Worm (Caenorhabditis elegans) whole organism, L1 larva: ENCODE results near the gene srz-29.
A peak's percentile ranks its signal among the peaks of the same experiment; 100 is the strongest.

Source experiments
- aly-2 ChIP-seq: fragments of 150-350 bp; optimal IDR thresholded peaks from 2 replicates; lab custom pipeline; 2014; ENCODE audit warnings: missing biosample characterization, missing genetic modification characterization
- ama-1 ChIP-seq: fragments of 150-350 bp; optimal IDR thresholded peaks from 2 replicates; lab custom pipeline; 2014
- fkh-10 ChIP-seq: sonication (generic microtip); optimal IDR thresholded peaks from 2 replicates; lab custom pipeline; 2017; ENCODE audit warnings: missing biosample characterization, missing genetic modification reagents, missing genetic modification characterization
- fkh-8 ChIP-seq: sonication (generic microtip); optimal IDR thresholded peaks from 2 replicates; lab custom pipeline; 2016; ENCODE audit warnings: mild to moderate bottlenecking, missing genetic modification characterization, missing compliant biosample characterization
- fos-1 ChIP-seq: fragments of 150-350 bp; optimal IDR thresholded peaks from 2 replicates; lab custom pipeline; 2014; ENCODE audit warnings: missing biosample characterization, missing genetic modification characterization
- lsy-2 ChIP-seq, 2 experiments: fragments of 150-350 bp; optimal IDR thresholded peaks; 2 replicates each; lab custom pipeline; 2014; ENCODE audit warnings: missing biosample characterization in 2 of 2, missing genetic modification characterization in 2 of 2
- nhr-11 ChIP-seq: fragments of 150-350 bp; optimal IDR thresholded peaks from 2 replicates; lab custom pipeline; 2014; ENCODE audit warnings: missing biosample characterization, missing genetic modification characterization
- nhr-237 ChIP-seq: fragments of 150-350 bp; optimal IDR thresholded peaks from 2 replicates; lab custom pipeline; 2014; ENCODE audit warnings: missing biosample characterization, missing genetic modification characterization
- nhr-71 ChIP-seq: sonication (generic microtip); optimal IDR thresholded peaks from 2 replicates; lab custom pipeline; 2016; ENCODE audit warnings: mild to moderate bottlenecking, missing genetic modification characterization, moderate library complexity, missing compliant biosample characterization
- nhr-76 ChIP-seq: sonication (generic microtip); optimal IDR thresholded peaks from 2 replicates; lab custom pipeline; 2017; ENCODE audit warnings: missing biosample characterization, missing genetic modification characterization
- nhr-85 ChIP-seq: sonication (generic microtip); peaks from one replicate; lab custom pipeline; 2016; ENCODE audit warnings: missing genetic modification characterization, inconsistent platforms, missing compliant biosample characterization
- rnt-1 ChIP-seq: sonication (generic microtip); optimal IDR thresholded peaks from 2 replicates; lab custom pipeline; 2016; ENCODE audit warnings: mild to moderate bottlenecking, missing genetic modification characterization, moderate library complexity, missing compliant biosample characterization
- tbx-2 ChIP-seq: sonication (generic microtip); optimal IDR thresholded peaks from 2 replicates; lab custom pipeline; 2016; ENCODE audit warnings: missing genetic modification characterization, missing compliant biosample characterization
- unc-86 ChIP-seq: sonication (generic microtip); optimal IDR thresholded peaks from 2 replicates; lab custom pipeline; 2016; ENCODE audit warnings: missing genetic modification characterization, missing compliant biosample characterization

DNA sequence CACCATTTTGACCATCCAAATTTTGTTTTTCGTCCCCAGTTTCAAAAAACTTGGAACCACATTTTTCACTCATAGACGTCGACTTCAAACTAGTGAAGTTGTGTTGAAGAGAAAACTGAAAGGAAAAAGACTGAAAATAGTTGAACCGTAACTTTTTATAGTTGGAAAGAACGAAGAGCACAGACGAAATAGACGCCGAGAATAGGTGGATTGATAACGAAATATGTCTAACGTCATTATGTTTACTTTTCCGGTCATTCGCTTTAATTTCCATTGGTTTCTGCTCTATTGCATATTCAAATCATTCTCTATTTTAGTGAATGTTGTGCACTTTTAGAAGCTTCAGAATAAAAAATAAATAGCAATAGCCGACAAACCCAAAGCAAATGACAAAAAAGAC is 36.0 kb downstream of the srz-29 start, which contains the start of gene C08F11.13:
- TF ChIP-seq nhr-11 (no peak), fkh-10 (GFP tag; lab: Kevin White, UChicago) (no peak), tbx-2 (tag; lab: Kevin White, UChicago) (no peak), ama-1 (lab: Kevin White, UChicago) (no peak), nhr-85 (tag; lab: Kevin White, UChicago) (peak; percentile 14), aly-2 (no peak), nhr-71 (tag; lab: Kevin White, UChicago) (no peak), lsy-2 (tag; optimal IDR thresholded peaks at IDR 0.05; lab: Kevin White, UChicago) (no peak), nhr-237 (tag; lab: Kevin White, UChicago) (no peak), rnt-1 (no peak), fkh-8 (no peak), nhr-76 (tag; lab: Kevin White, UChicago) (no peak), fos-1 (tag; lab: Kevin White, UChicago) (no peak), unc-86 (tag; lab: Kevin White, UChicago) (no peak)
